Worm (Caenorhabditis elegans): ENCODE measurements around the gene kmo-1.

DNA sequence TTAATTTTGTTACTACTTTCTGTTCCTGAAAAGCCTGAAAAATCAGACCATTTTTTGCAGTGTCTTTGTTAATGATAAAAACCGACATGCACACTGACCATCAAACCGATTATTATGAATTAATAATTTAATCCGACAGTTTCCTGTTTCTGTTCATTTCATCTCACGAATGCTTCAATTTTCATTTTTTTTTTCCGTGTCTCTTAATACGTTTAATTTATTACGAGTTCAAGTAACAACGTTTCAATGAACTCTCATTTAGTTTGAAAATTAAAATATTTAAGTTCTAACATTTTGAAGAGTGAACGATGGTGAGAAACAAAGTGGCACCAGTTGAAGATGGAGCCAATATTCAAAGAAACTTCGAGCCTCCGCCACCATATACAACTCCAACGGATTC lies 44.4 kb upstream of the kmo-1 start, which contains the start of gene spin-1:
- no peak for TF ChIP-seq madf-9 (GFP tag; conservative IDR thresholded peaks at IDR 0.05)
- TF ChIP-seq duxl-1 (tag; optimal IDR thresholded peaks at IDR 0.05; ENCODE audit: poor library complexity), result no peak
- no peak for TF ChIP-seq hif-1 (tag; optimal IDR thresholded peaks at IDR 0.05)
- no peak for TF ChIP-seq ama-1 (optimal IDR thresholded peaks at IDR 0.05)
- TF ChIP-seq lin-1 (GFP tag; IDR thresholded peaks at IDR 0.05), result no peak
- no peak for TF ChIP-seq nhr-11 (tag; optimal IDR thresholded peaks at IDR 0.05)
- TF ChIP-seq F37D6.2 (tag; optimal IDR thresholded peaks at IDR 0.05), result no peak
